Worm (Caenorhabditis elegans): Measurements from ENCODE around the gene emb-4.

Gene emb-4

ce11 chrV:18868517-18868916 lies 26.3 kb downstream of the emb-4 start:
- TF ChIP-seq fax-1 (tag; optimal IDR thresholded peaks at IDR 0.05) (no peak), madf-2 (tag; optimal IDR thresholded peaks at IDR 0.05) (no peak), dve-1 (tag; optimal IDR thresholded peaks at IDR 0.05) (no peak), zip-5 (tag; optimal IDR thresholded peaks at IDR 0.05) (no peak), sox-4 (tag; optimal IDR thresholded peaks at IDR 0.05) (no peak), unc-42 (tag; optimal IDR thresholded peaks at IDR 0.05) (no peak), tbx-2 (tag; optimal IDR thresholded peaks at IDR 0.05) (no peak), pha-2 (tag; optimal IDR thresholded peaks at IDR 0.05) (no peak), pat-9 (tag; optimal IDR thresholded peaks at IDR 0.05) (no peak), nfya-1 (tag; optimal IDR thresholded peaks at IDR 0.05) (no peak), hlh-6 (tag; optimal IDR thresholded peaks at IDR 0.05) (no peak), C08G9.2 (tag; optimal IDR thresholded peaks at IDR 0.05) (no peak), ztf-16 (tag; optimal IDR thresholded peaks at IDR 0.05) (no peak), rnt-1 (tag; optimal IDR thresholded peaks at IDR 0.05) (no peak), pag-3 (tag; optimal IDR thresholded peaks at IDR 0.05; ENCODE audit: borderline replicate concordance) (no peak), ceh-22 (tag; optimal IDR thresholded peaks at IDR 0.05) (no peak), che-1 (tag; optimal IDR thresholded peaks at IDR 0.05) (no peak)

- TF ChIP-seq npax-4 (tag; optimal IDR thresholded peaks at IDR 0.05) (no peak), unc-3 (GFP tag; conservative IDR thresholded peaks at IDR 0.05) (no peak), unc-3 (tag; optimal IDR thresholded peaks at IDR 0.05) (no peak), unc-42 (tag; optimal IDR thresholded peaks at IDR 0.05) (no peak), hlh-30 (tag; optimal IDR thresholded peaks at IDR 0.05; ENCODE audit: insufficient read depth) (no peak), nhr-232 (tag; optimal IDR thresholded peaks at IDR 0.05) (no peak), hlh-13 (GFP tag; optimal IDR thresholded peaks at IDR 0.05) (no peak)
Measured at ce11 chrV:18859121-18859520, 35.7 kb downstream of the emb-4 start, which contains the start of gene wars-1. Gene wars-1 (minus strand): TSS chrV:18859221.

ce11 chrV:18854788-18855187 lies 40.0 kb downstream of the emb-4 start:
- no peak for TF ChIP-seq fkh-10 (GFP tag; optimal IDR thresholded peaks at IDR 0.05)
- no peak for TF ChIP-seq syd-9 (tag; optimal IDR thresholded peaks at IDR 0.05)
- no peak for TF ChIP-seq lin-11 (tag; optimal IDR thresholded peaks at IDR 0.05)
- no peak for TF ChIP-seq nhr-11 (tag; optimal IDR thresholded peaks at IDR 0.05)
- TF ChIP-seq C38D4.7 (GFP tag; optimal IDR thresholded peaks at IDR 0.05) = no peak
- no peak for TF ChIP-seq hlh-15 (tag; optimal IDR thresholded peaks at IDR 0.05)
- no peak for TF ChIP-seq ceh-48 (tag; optimal IDR thresholded peaks at IDR 0.05)
- no peak for TF ChIP-seq gmeb-2 (tag; optimal IDR thresholded peaks at IDR 0.05)
- no peak for TF ChIP-seq elt-2 (tag; optimal IDR thresholded peaks at IDR 0.05)
- no peak for TF ChIP-seq sox-2 (GFP tag; IDR thresholded peaks at IDR 0.05)
- TF ChIP-seq ceh-24 (tag; optimal IDR thresholded peaks at IDR 0.05) = no peak
- no peak for TF ChIP-seq sdc-2 (tag; optimal IDR thresholded peaks at IDR 0.05)

- TF ChIP-seq mec-3 (tag; optimal IDR thresholded peaks at IDR 0.05; ENCODE audit: borderline replicate concordance) = no peak
- TF ChIP-seq rnt-1 (tag; optimal IDR thresholded peaks at IDR 0.05) = no peak
- no peak for TF ChIP-seq fax-1 (tag; optimal IDR thresholded peaks at IDR 0.05)
- TF ChIP-seq unc-86 (tag; optimal IDR thresholded peaks at IDR 0.05) = no peak
- TF ChIP-seq tbx-7 (tag; optimal IDR thresholded peaks at IDR 0.05) = no peak
- TF ChIP-seq gmeb-2 (tag; optimal IDR thresholded peaks at IDR 0.05) = no peak
- no peak for TF ChIP-seq hlh-6 (tag; optimal IDR thresholded peaks at IDR 0.05)
- TF ChIP-seq pros-1 (tag; optimal IDR thresholded peaks at IDR 0.05) = no peak
- no peak for TF ChIP-seq ama-1 (optimal IDR thresholded peaks at IDR 0.05)
- no peak for TF ChIP-seq C38D4.7 (GFP tag; optimal IDR thresholded peaks at IDR 0.05)
- TF ChIP-seq pat-9 (tag; optimal IDR thresholded peaks at IDR 0.05) = no peak
- no peak for TF ChIP-seq zip-5 (tag; optimal IDR thresholded peaks at IDR 0.05)
- no peak for TF ChIP-seq tbx-2 (tag; optimal IDR thresholded peaks at IDR 0.05)
- no peak for TF ChIP-seq ceh-19 (GFP tag; optimal IDR thresholded peaks at IDR 0.05)
- TF ChIP-seq elt-4 (tag; optimal IDR thresholded peaks at IDR 0.05) = no peak
- TF ChIP-seq nhr-11 (tag; optimal IDR thresholded peaks at IDR 0.05) = no peak
- no peak for TF ChIP-seq ceh-24 (tag; optimal IDR thresholded peaks at IDR 0.05)
- TF ChIP-seq dmd-4 (tag; optimal IDR thresholded peaks at IDR 0.05; ENCODE audit: borderline replicate concordance) = no peak
Measured at ce11 chrV:18848578-18848977, 46.2 kb downstream of the emb-4 start.

Measured in whole organism, late embryonic.